Worm (Caenorhabditis elegans) whole organism, dauer: ENCODE results near the gene Y57G11C.36.

Experiments used
- unc-62 ChIP-seq: sonication (generic microtip); optimal IDR thresholded peaks from 2 replicates; lab custom pipeline; 2017; ENCODE audit warnings: missing biosample characterization, missing genetic modification reagents, missing genetic modification characterization

Gene Y57G11C.36

ce11 chrIV:14741926-14742325, 31.7 kb downstream of the Y57G11C.36 start:
- no peak for TF ChIP-seq unc-62 (GFP tag; lab: Kevin White, UChicago)

ce11 chrIV:14729272-14729671, 44.3 kb downstream of the Y57G11C.36 start:
- TF ChIP-seq unc-62 (GFP tag; lab: Kevin White, UChicago), result no peak

ce11 chrIV:14728225-14728624, 45.4 kb downstream of the Y57G11C.36 start, which contains the start of gene Y57G11C.42:
Gene Y57G11C.42, plus strand, starts transcription at chrIV:14728525.
- no peak for TF ChIP-seq unc-62 (GFP tag; lab: Kevin White, UChicago)
